Fruit fly (Drosophila melanogaster): ENCODE results near the gene CG5577.

DNA sequence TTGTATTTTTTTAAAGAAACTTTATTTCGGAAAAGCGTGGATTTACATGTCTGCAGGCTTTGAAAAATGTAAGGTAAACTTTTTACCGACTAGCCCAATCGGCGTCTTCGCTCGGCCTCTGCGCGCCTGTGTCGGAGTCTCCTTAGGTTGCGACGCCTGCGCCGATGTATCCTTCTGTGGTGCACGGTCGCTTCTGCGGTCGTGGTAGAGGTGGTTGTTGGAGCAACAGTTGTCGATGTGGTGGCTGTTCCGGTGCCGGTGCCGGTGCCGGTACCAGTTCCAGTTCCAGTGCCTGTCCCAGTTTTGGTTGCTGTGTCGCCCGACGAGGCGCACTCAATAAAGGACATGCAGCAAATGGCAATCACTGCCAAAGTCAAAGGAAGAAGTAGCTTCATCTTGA is 50.2 kb downstream of the CG5577 start:
- TF ChIP-seq esn (GFP tag; optimal IDR thresholded peaks at IDR 0.05) (no peak), Blimp-1 (GFP tag; optimal IDR thresholded peaks at IDR 0.05) (no peak), CG6808 (GFP tag; optimal IDR thresholded peaks at IDR 0.05) (no peak), CG4318 (GFP tag; optimal IDR thresholded peaks at IDR 0.05) (no peak), CG10669 (GFP tag; optimal IDR thresholded peaks at IDR 0.05) (no peak), topi (GFP tag; optimal IDR thresholded peaks at IDR 0.05) (no peak), Hr38 (GFP tag; optimal IDR thresholded peaks at IDR 0.05) (no peak), Eip93F (GFP tag; optimal IDR thresholded peaks at IDR 0.05) (no peak), CG1621 (tag; optimal IDR thresholded peaks at IDR 0.05) (no peak)

Measured in whole organism, prepupa.